Fruit fly (Drosophila melanogaster) whole organism, embryonic: Measurements from ENCODE around the gene CG14410.

ENCODE experiments used
- ATbp ChIP-seq: fragments of 200-800 bp; sonication (Bioruptor generic); optimal IDR thresholded peaks from 2 replicates; lab custom pipeline; 2017; ENCODE audit warnings: missing biosample characterization, mild to moderate bottlenecking, missing genetic modification characterization, missing genetic modification reagents
- Abd-B ChIP-seq: fragments of 200-800 bp; sonication (Bioruptor generic); optimal IDR thresholded peaks from 2 replicates; lab custom pipeline; 2018; ENCODE audit warnings: missing biosample characterization, mild to moderate bottlenecking, missing genetic modification characterization, moderate library complexity
- Antp ChIP-seq: fragments of 200-800 bp; sonication (Bioruptor generic); optimal IDR thresholded peaks from 3 replicates; lab custom pipeline; 2016; ENCODE audit warnings: missing biosample characterization, missing genetic modification characterization
- CG12299 ChIP-seq: fragments of 200-800 bp; sonication (Bioruptor generic); optimal IDR thresholded peaks from 2 replicates; lab custom pipeline; 2018; ENCODE audit warnings: missing biosample characterization, mild to moderate bottlenecking, missing genetic modification characterization
- CG14667 ChIP-seq: fragments of 200-800 bp; sonication (Bioruptor generic); IDR thresholded peaks from 2 replicates; pipeline ENCODE4 v1.3.6; 2022; ENCODE audit warnings: missing biosample characterization, missing genetic modification characterization
- CG30403 ChIP-seq: fragments of 200-800 bp; sonication (Bioruptor generic); optimal IDR thresholded peaks from 3 replicates; lab custom pipeline; 2016; ENCODE audit warnings: missing biosample characterization, missing genetic modification characterization
- CG3281 ChIP-seq: fragments of 200-800 bp; sonication (Bioruptor generic); optimal IDR thresholded peaks from 3 replicates; lab custom pipeline; 2017; ENCODE audit warnings: missing biosample characterization, mild to moderate bottlenecking, missing genetic modification characterization
- CG3847 ChIP-seq: fragments of 200-800 bp; sonication (Bioruptor generic); IDR thresholded peaks from 2 replicates; pipeline ENCODE4 v1.3.6; 2022; ENCODE audit warnings: missing biosample characterization, missing genetic modification characterization
- CG4328 ChIP-seq: fragments of 200-800 bp; sonication (Bioruptor generic); optimal IDR thresholded peaks from 3 replicates; lab custom pipeline; 2017; ENCODE audit warnings: missing biosample characterization, missing genetic modification reagents, missing genetic modification characterization
- CG5953 ChIP-seq: fragments of 200-800 bp; sonication (Bioruptor generic); IDR thresholded peaks from 2 replicates; pipeline ENCODE4 v1.3.6; 2022; ENCODE audit warnings: missing biosample characterization, missing genetic modification characterization
- CG7357 ChIP-seq: fragments of 200-800 bp; sonication (Bioruptor generic); IDR thresholded peaks from 3 replicates; pipeline ENCODE4 v1.3.6; 2022; ENCODE audit warnings: missing biosample characterization, missing genetic modification characterization
- CG7372 ChIP-seq: fragments of 200-800 bp; sonication (Bioruptor generic); IDR thresholded peaks from 2 replicates; pipeline ENCODE4 v1.3.6; 2022; ENCODE audit warnings: missing biosample characterization, missing genetic modification characterization
- CG8359 ChIP-seq: fragments of 200-800 bp; sonication (Bioruptor generic); optimal IDR thresholded peaks from 2 replicates; lab custom pipeline; 2017; ENCODE audit warnings: missing biosample characterization, mild to moderate bottlenecking, missing genetic modification characterization, borderline replicate concordance
- CG9932 ChIP-seq: fragments of 200-800 bp; sonication (Bioruptor generic); IDR thresholded peaks from 2 replicates; pipeline ENCODE4 v1.3.6; 2022; ENCODE audit warnings: missing biosample characterization, missing genetic modification characterization
- CTCF ChIP-seq: fragments of 200-800 bp; sonication (Bioruptor generic); optimal IDR thresholded peaks from 2 replicates; lab custom pipeline; 2017; ENCODE audit warnings: missing biosample characterization, mild to moderate bottlenecking, missing genetic modification characterization, moderate library complexity
- D19B ChIP-seq: fragments of 200-800 bp; sonication (Bioruptor generic); optimal IDR thresholded peaks from 2 replicates; lab custom pipeline; 2017; ENCODE audit warnings: missing biosample characterization, mild to moderate bottlenecking, missing genetic modification characterization
- E2f1 ChIP-seq: fragments of 200-800 bp; sonication (Bioruptor generic); IDR thresholded peaks from 2 replicates; pipeline ENCODE4 v1.3.6; 2022; ENCODE audit warnings: missing biosample characterization, missing genetic modification characterization
- Elba2 ChIP-seq: fragments of 200-800 bp; sonication (Bioruptor generic); optimal IDR thresholded peaks from 3 replicates; lab custom pipeline; 2016; ENCODE audit warnings: missing biosample characterization, missing genetic modification characterization
- Hey ChIP-seq: fragments of 200-800 bp; sonication (Bioruptor generic); optimal IDR thresholded peaks from 3 replicates; lab custom pipeline; 2018; ENCODE audit warnings: missing biosample characterization, mild to moderate bottlenecking, missing genetic modification characterization
- Hr51 ChIP-seq, 2 experiments: fragments of 200-800 bp; sonication (Bioruptor generic); optimal IDR thresholded peaks; 2 replicates in 1 of 2; 3 replicates in 1 of 2; lab custom pipeline; 2016 to 2018; ENCODE audit warnings: missing biosample characterization in 2 of 2, missing genetic modification characterization in 2 of 2, mild to moderate bottlenecking in 1 of 2, moderate library complexity in 1 of 2
- Hr78 ChIP-seq, 2 experiments: fragments of 200-800 bp in 1 of 2; fragments of >200 bp in 1 of 2; sonication (Bioruptor generic) in 1 of 2; optimal IDR thresholded peaks; 2 replicates each; lab custom pipeline; 2017 to 2019; ENCODE audit warnings: missing biosample characterization in 2 of 2, missing genetic modification characterization in 2 of 2, mild to moderate bottlenecking in 1 of 2, moderate library complexity in 1 of 2
- Med ChIP-seq: fragments of 200-800 bp; sonication (Bioruptor generic); peaks from one replicate; lab custom pipeline; 2016; ENCODE audit warnings: missing biosample characterization, missing genetic modification characterization, mild to moderate bottlenecking, inconsistent platforms, moderate library complexity
- Mes4 ChIP-seq: fragments of 200-800 bp; sonication (Bioruptor generic); optimal IDR thresholded peaks from 2 replicates; lab custom pipeline; 2016; ENCODE audit warnings: missing biosample characterization, missing genetic modification characterization
- NC2α ChIP-seq: fragments of 200-800 bp; sonication (Bioruptor generic); optimal IDR thresholded peaks from 2 replicates; lab custom pipeline; 2016; ENCODE audit warnings: missing biosample characterization, missing genetic modification characterization
- NK7.1 ChIP-seq: fragments of 200-800 bp; sonication (Bioruptor generic); optimal IDR thresholded peaks from 3 replicates; lab custom pipeline; 2016; ENCODE audit warnings: missing biosample characterization, missing genetic modification characterization
- Nf-YB ChIP-seq: fragments of 200-800 bp; sonication (Bioruptor generic); optimal IDR thresholded peaks from 3 replicates; lab custom pipeline; 2019; ENCODE audit warnings: missing biosample characterization, mild to moderate bottlenecking, missing genetic modification characterization, moderate library complexity
- Oli ChIP-seq: fragments of 200-800 bp; sonication (Bioruptor generic); optimal IDR thresholded peaks from 2 replicates; lab custom pipeline; 2018; ENCODE audit warnings: missing biosample characterization, mild to moderate bottlenecking, missing genetic modification characterization, moderate library complexity
- Sox100B ChIP-seq: fragments of 200-800 bp; sonication (Bioruptor generic); optimal IDR thresholded peaks from 3 replicates; lab custom pipeline; 2018; ENCODE audit warnings: missing biosample characterization, mild to moderate bottlenecking, missing genetic modification characterization
- Sox102F ChIP-seq: fragments of 200-800 bp; sonication (Bioruptor generic); optimal IDR thresholded peaks from 2 replicates; lab custom pipeline; 2018; ENCODE audit warnings: missing biosample characterization, mild to moderate bottlenecking, missing genetic modification characterization, moderate library complexity
- Sry-β ChIP-seq: fragments of 200-800 bp; sonication (Bioruptor generic); optimal IDR thresholded peaks from 2 replicates; lab custom pipeline; 2018; ENCODE audit warnings: missing biosample characterization, mild to moderate bottlenecking, missing genetic modification characterization, moderate library complexity
- Usf ChIP-seq: fragments of 200-800 bp; sonication (Bioruptor generic); optimal IDR thresholded peaks from 2 replicates; lab custom pipeline; 2017; ENCODE audit warnings: missing genotype, missing biosample characterization, missing genetic modification characterization
- ac ChIP-seq: fragments of 200-800 bp; sonication (Bioruptor generic); optimal IDR thresholded peaks from 3 replicates; lab custom pipeline; 2017; ENCODE audit warnings: missing biosample characterization, mild to moderate bottlenecking, missing genetic modification characterization
- cg ChIP-seq: fragments of 200-800 bp; sonication (Bioruptor generic); optimal IDR thresholded peaks from 3 replicates; lab custom pipeline; 2019; ENCODE audit warnings: missing biosample characterization, mild to moderate bottlenecking, missing genetic modification characterization, moderate library complexity
- chif ChIP-seq, 2 experiments: fragments of 200-800 bp; sonication (Bioruptor generic); optimal IDR thresholded peaks; 3 replicates each; lab custom pipeline; 2016; ENCODE audit warnings: missing biosample characterization in 2 of 2, missing genetic modification characterization in 2 of 2
- corto ChIP-seq: fragments of 200-800 bp; sonication (Bioruptor generic); optimal IDR thresholded peaks from 2 replicates; lab custom pipeline; 2016; ENCODE audit warnings: missing biosample characterization, mild to moderate bottlenecking, missing genetic modification characterization, moderate library complexity
- dmrt11E ChIP-seq: fragments of 200-800 bp; sonication (Bioruptor generic); optimal IDR thresholded peaks from 3 replicates; lab custom pipeline; 2018; ENCODE audit warnings: missing biosample characterization, mild to moderate bottlenecking, missing genetic modification characterization, moderate library complexity
- emc ChIP-seq: fragments of 200-800 bp; sonication (Bioruptor generic); optimal IDR thresholded peaks from 2 replicates; lab custom pipeline; 2016; ENCODE audit warnings: missing biosample characterization, missing genetic modification characterization
- fd96Cb ChIP-seq: fragments of 200-800 bp; sonication (Bioruptor generic); optimal IDR thresholded peaks from 2 replicates; lab custom pipeline; 2018; ENCODE audit warnings: missing biosample characterization, mild to moderate bottlenecking, missing genetic modification characterization, moderate library complexity
- kah ChIP-seq: fragments of 200-800 bp; sonication (Bioruptor generic); optimal IDR thresholded peaks from 2 replicates; lab custom pipeline; 2018; ENCODE audit warnings: missing biosample characterization, mild to moderate bottlenecking, missing genetic modification characterization
- knrl ChIP-seq: fragments of 200-800 bp; sonication (Bioruptor generic); IDR thresholded peaks from 3 replicates; pipeline ENCODE4 v1.3.6; 2022; ENCODE audit warnings: missing biosample characterization, missing genetic modification characterization; ENCODE audit not compliant: partially characterized antibody
- lov ChIP-seq, 2 experiments: fragments of 200-800 bp in 1 of 2; fragments of >200 bp in 1 of 2; sonication (Bioruptor generic) in 1 of 2; IDR thresholded peaks in 1 of 2; optimal IDR thresholded peaks in 1 of 2; 2 replicates in 1 of 2; 3 replicates in 1 of 2; pipeline versions ENCODE4 v1.3.6 to Lab custom; 2017 to 2022; ENCODE audit warnings: missing biosample characterization in 1 of 2, missing genetic modification characterization in 1 of 2
- nerfin-2 ChIP-seq: fragments of 200-800 bp; sonication (Bioruptor generic); IDR thresholded peaks from 2 replicates; pipeline ENCODE4 v1.3.6; 2022; ENCODE audit warnings: missing biosample characterization, missing genetic modification characterization; ENCODE audit not compliant: partially characterized antibody
- p53 ChIP-seq: fragments of 200-800 bp; sonication (Bioruptor generic); optimal IDR thresholded peaks from 2 replicates; lab custom pipeline; 2016; ENCODE audit warnings: missing biosample characterization, missing genetic modification characterization
- schlank ChIP-seq: fragments of 200-800 bp; sonication (Bioruptor generic); optimal IDR thresholded peaks from 2 replicates; lab custom pipeline; 2018; ENCODE audit warnings: missing biosample characterization, mild to moderate bottlenecking, missing genetic modification characterization
- sim ChIP-seq: fragments of 200-800 bp; sonication (Bioruptor generic); IDR thresholded peaks from 2 replicates; pipeline ENCODE4 v1.3.6; 2022; ENCODE audit warnings: missing biosample characterization, missing genetic modification characterization
- trh ChIP-seq: fragments of 200-800 bp; sonication (Bioruptor generic); optimal IDR thresholded peaks from 2 replicates; lab custom pipeline; 2016; ENCODE audit warnings: missing biosample characterization, missing genetic modification characterization
- unpg ChIP-seq: fragments of 200-800 bp; sonication (Bioruptor generic); optimal IDR thresholded peaks from 3 replicates; lab custom pipeline; 2018; ENCODE audit warnings: missing biosample characterization, mild to moderate bottlenecking, missing genetic modification characterization, moderate library complexity
- wor ChIP-seq: fragments of 200-800 bp; sonication (Bioruptor generic); IDR thresholded peaks from 2 replicates; pipeline ENCODE4 v1.3.6; 2022; ENCODE audit warnings: missing biosample characterization, missing genetic modification characterization
- yki ChIP-seq: fragments of >200 bp; optimal IDR thresholded peaks from 3 replicates; lab custom pipeline; 2018

Gene CG14410

DNA sequence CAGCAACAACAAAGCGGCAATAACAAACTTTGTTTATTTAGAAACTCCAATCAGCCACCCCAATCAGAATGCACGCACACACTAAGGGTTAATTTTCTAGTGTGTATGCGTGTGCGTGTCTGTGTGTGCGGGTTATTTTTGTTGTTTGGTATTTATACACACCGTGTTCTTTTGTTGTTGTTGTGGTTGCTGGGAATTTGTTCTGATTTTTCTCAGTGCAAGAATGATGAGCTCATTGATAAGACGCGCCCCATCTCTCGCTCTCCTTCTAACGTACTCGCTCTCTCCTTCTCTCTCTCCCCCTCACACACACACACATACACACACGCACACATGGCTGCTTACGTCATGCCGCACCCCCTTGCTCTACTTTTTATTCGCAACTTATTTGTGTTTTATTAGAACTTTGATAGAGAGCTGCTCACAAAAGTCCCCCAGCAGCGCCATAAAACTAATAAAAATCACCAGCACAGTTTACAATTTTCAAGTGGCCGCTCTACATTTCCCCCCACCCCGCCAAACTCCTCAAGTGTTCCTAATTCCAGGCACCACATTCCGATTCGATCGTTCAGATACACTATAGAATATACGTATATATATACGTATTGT is 3.3 kb downstream of the CG14410 start (continued):
- TF ChIP-seq Hr78 (GFP tag; optimal IDR thresholded peaks at IDR 0.05; lab: Kevin White, UChicago) (no peak), Sox100B (GFP tag; lab: Kevin White, UChicago) (no peak), wor (no peak), CG7357 (no peak), yki (lab: Kevin White, UChicago) (no peak), cg (GFP tag; lab: Kevin White, UChicago) (peak; percentile 89), CG3281 (GFP tag; lab: Kevin White, UChicago) (peak; percentile 58), unpg (GFP tag; lab: Kevin White, UChicago) (peak; percentile 37), Usf (GFP tag; lab: Kevin White, UChicago) (peak; percentile 6), Med (peak; percentile 93), CG7372 (GFP tag; lab: Robert Waterston, UW) (peak; percentile 52; the same call in 1 of the 2 replicates), lov (optimal IDR thresholded peaks at IDR 0.05; lab: Kevin White, UChicago) (no peak), lov (GFP tag; IDR thresholded peaks at IDR 0.05; lab: Robert Waterston, UW) (0 out of 3 replicates have a peak, but pooled peaks have one; percentile 22), CG8359 (GFP tag; lab: Kevin White, UChicago) (peak; percentile 34), Antp (GFP tag; lab: Kevin White, UChicago) (peak; percentile 25), kah (GFP tag; lab: Kevin White, UChicago) (no peak), E2f1 (peak; percentile 14; the same call in 1 of the 2 replicates), ATbp (GFP tag; lab: Kevin White, UChicago) (peak; percentile 37), Abd-B (GFP tag; lab: Kevin White, UChicago) (no peak), knrl (GFP tag; lab: Robert Waterston, UW) (no peak), CG3847 (GFP tag; lab: Robert Waterston, UW) (peak; percentile 45; the same call in 1 of the 2 replicates), Nf-YB (GFP tag; lab: Kevin White, UChicago) (no peak), CG4328 (peak; percentile 51), sim (GFP tag; lab: Robert Waterston, UW) (no peak), Hey (tag; lab: Kevin White, UChicago) (no peak), schlank (tag; lab: Kevin White, UChicago) (no peak), Sox102F (peak; percentile 43), nerfin-2 (no peak), dmrt11E (no peak), CG30403 (peak; percentile 23), emc (GFP tag; lab: Kevin White, UChicago) (peak; percentile 33), corto (no peak), CG5953 (GFP tag; lab: Robert Waterston, UW) (no peak), CG9932 (GFP tag; lab: Robert Waterston, UW) (peak; percentile 71), NC2α (GFP tag; lab: Kevin White, UChicago) (no peak), CG14667 (GFP tag; lab: Robert Waterston, UW) (peak; percentile 41; the same call in 1 of the 2 replicates), p53 (GFP tag; lab: Kevin White, UChicago) (peak; percentile 29), chif (GFP tag; optimal IDR thresholded peaks at IDR 0.05; lab: Kevin White, UChicago) (no peak), CTCF (GFP tag; lab: Kevin White, UChicago) (no peak), ac (GFP tag; lab: Kevin White, UChicago) (no peak), NK7.1 (GFP tag; lab: Kevin White, UChicago) (no peak), Mes4 (no peak), Sry-β (no peak), Elba2 (no peak), Hr51 (GFP tag; optimal IDR thresholded peaks at IDR 0.05; lab: Kevin White, UChicago) (peak in 1 of 2 experiments; percentile 60), Oli (tag; lab: Kevin White, UChicago) (peak; percentile 36), trh (GFP tag; lab: Kevin White, UChicago) (no peak), D19B (GFP tag; lab: Kevin White, UChicago) (peak; percentile 31), CG12299 (tag; lab: Kevin White, UChicago) (peak; percentile 7), fd96Cb (tag; lab: Kevin White, UChicago) (no peak)
